Worm (Caenorhabditis elegans) whole organism, young adult: Measurements from ENCODE around the gene gcc-2.

Experiments used
- Y53F4B.3 ChIP-seq: fragments of 200-800 bp; sonication (Bioruptor generic); IDR thresholded peaks from 2 replicates; pipeline ENCODE4 v1.3.6; 2022; ENCODE audit warnings: missing genetic modification reagents, missing genetic modification characterization, missing compliant biosample characterization
- ZK185.1 ChIP-seq: sonication (generic microtip); optimal IDR thresholded peaks from 2 replicates; lab custom pipeline; 2016; ENCODE audit warnings: mild to moderate bottlenecking, missing genetic modification characterization, missing compliant biosample characterization; ENCODE audit not compliant: poor library complexity, severe bottlenecking
- let-526 ChIP-seq: fragments of 200-800 bp; sonication (Bioruptor generic); IDR thresholded peaks from 2 replicates; pipeline ENCODE4 v1.3.6; 2022; ENCODE audit warnings: missing genetic modification reagents, missing genetic modification characterization, missing compliant biosample characterization
- lin-40 ChIP-seq: sonication (generic microtip); optimal IDR thresholded peaks from 2 replicates; lab custom pipeline; 2016; ENCODE audit warnings: missing genetic modification characterization, mild to moderate bottlenecking, missing compliant biosample characterization, missing genotype, missing genetic modification reagents
- sea-2 ChIP-seq: fragments of 200-800 bp; sonication (Bioruptor generic); IDR thresholded peaks from 2 replicates; pipeline ENCODE4 v1.3.6; 2022; ENCODE audit warnings: missing genetic modification characterization, missing compliant biosample characterization
- unc-62 ChIP-seq: fragments of 150-350 bp; optimal IDR thresholded peaks from 2 replicates; lab custom pipeline; 2014; ENCODE audit warnings: missing biosample characterization, missing genetic modification reagents, missing genetic modification characterization

DNA sequence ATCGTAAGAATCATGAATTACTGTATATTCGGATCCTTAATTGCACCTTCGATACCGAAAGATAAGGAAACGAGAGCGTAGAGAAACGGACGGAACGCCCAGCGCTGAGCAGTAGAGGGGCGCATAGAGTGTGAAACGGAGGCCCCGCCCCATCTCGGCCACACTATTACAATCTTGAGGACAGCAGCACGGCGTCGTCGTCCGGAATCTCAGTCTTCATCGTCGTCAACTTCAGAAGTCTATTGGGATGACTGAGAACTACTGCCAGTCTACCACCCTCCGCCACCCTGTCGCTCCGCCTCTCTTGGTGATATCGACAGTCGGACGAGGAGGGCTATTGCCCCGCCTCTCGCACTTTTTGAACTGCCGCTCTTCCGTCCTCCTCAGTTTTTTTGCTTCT lies 2.8 kb upstream of the gcc-2 start:
- TF ChIP-seq sea-2 (no peak), ZK185.1 (tag; lab: Kevin White, UChicago) (no peak), lin-40 (tag; lab: Kevin White, UChicago) (no peak), Y53F4B.3 (GFP tag; lab: Robert Waterston, UW) (no peak), unc-62 (GFP tag; lab: Kevin White, UChicago) (no peak), let-526 (no peak)
